Fruit fly (Drosophila melanogaster) whole organism, embryonic: ENCODE results near the gene prd.

Experiments
- Awh ChIP-seq: fragments of 200-800 bp; sonication (Bioruptor generic); IDR thresholded peaks from 2 replicates; pipeline ENCODE4, ENCODE4 v1.3.6; 2022; ENCODE audit warnings: missing biosample characterization, missing genetic modification characterization
- B-H1 ChIP-seq: fragments of 200-800 bp; sonication (Bioruptor generic); IDR thresholded peaks from 3 replicates; pipeline ENCODE4 v1.3.6; 2022; ENCODE audit warnings: missing biosample characterization, missing genetic modification characterization
- Blimp-1 ChIP-seq: fragments of 200-800 bp; sonication (Bioruptor generic); optimal IDR thresholded peaks from 3 replicates; lab custom pipeline; 2018; ENCODE audit warnings: missing biosample characterization, missing genetic modification characterization, mild to moderate bottlenecking, moderate library complexity, missing genetic modification reagents
- CG12071 ChIP-seq: fragments of 200-800 bp; sonication (Bioruptor generic); optimal IDR thresholded peaks from 3 replicates; lab custom pipeline; 2018; ENCODE audit warnings: missing biosample characterization, mild to moderate bottlenecking, missing genetic modification characterization
- CG1233 ChIP-seq: fragments of 200-800 bp; sonication (Bioruptor generic); optimal IDR thresholded peaks from 4 replicates; lab custom pipeline; 2018; ENCODE audit warnings: missing biosample characterization, mild to moderate bottlenecking, missing genetic modification characterization
- CG14710 ChIP-seq: fragments of 200-800 bp; sonication (Bioruptor generic); optimal IDR thresholded peaks from 3 replicates; lab custom pipeline; 2019; ENCODE audit warnings: missing biosample characterization, mild to moderate bottlenecking, missing genetic modification characterization, moderate library complexity
- CG15479 ChIP-seq: fragments of 200-800 bp; sonication (Bioruptor generic); optimal IDR thresholded peaks from 3 replicates; lab custom pipeline; 2019; ENCODE audit warnings: missing biosample characterization, mild to moderate bottlenecking, missing genetic modification characterization, moderate library complexity
- CG16815 ChIP-seq: fragments of 200-800 bp; sonication (Bioruptor generic); optimal IDR thresholded peaks from 3 replicates; lab custom pipeline; 2017; ENCODE audit warnings: missing biosample characterization, mild to moderate bottlenecking, missing genetic modification characterization
- CG17385 ChIP-seq: fragments of 200-800 bp; sonication (Bioruptor generic); optimal IDR thresholded peaks from 3 replicates; lab custom pipeline; 2018; ENCODE audit warnings: missing biosample characterization, mild to moderate bottlenecking, missing genetic modification characterization
- CG2129 ChIP-seq: fragments of 200-800 bp; sonication (Bioruptor generic); IDR thresholded peaks from 2 replicates; pipeline ENCODE4 v1.3.6; 2022; ENCODE audit warnings: missing biosample characterization, missing genetic modification characterization; ENCODE audit not compliant: partially characterized antibody
- CG2875 ChIP-seq: fragments of 200-800 bp; sonication (Bioruptor generic); optimal IDR thresholded peaks from 2 replicates; lab custom pipeline; 2017; ENCODE audit warnings: missing biosample characterization, mild to moderate bottlenecking, missing genetic modification characterization, missing genetic modification reagents
- CG32772 ChIP-seq: fragments of 200-800 bp; sonication (Bioruptor generic); IDR thresholded peaks from 2 replicates; pipeline ENCODE4 v1.3.6; 2022; ENCODE audit warnings: missing biosample characterization, missing genetic modification characterization
- CG34422 ChIP-seq: fragments of 200-800 bp; sonication (Bioruptor generic); IDR thresholded peaks from 3 replicates; pipeline ENCODE4 v1.3.6; 2022; ENCODE audit warnings: missing biosample characterization, missing genetic modification characterization
- CG6813 ChIP-seq: fragments of 200-800 bp; sonication (Bioruptor generic); optimal IDR thresholded peaks from 2 replicates; lab custom pipeline; 2017; ENCODE audit warnings: missing biosample characterization, missing genetic modification characterization, mild to moderate bottlenecking, moderate library complexity, missing genetic modification reagents
- CG9797 ChIP-seq: fragments of 200-800 bp; sonication (Bioruptor generic); optimal IDR thresholded peaks from 3 replicates; lab custom pipeline; 2018; ENCODE audit warnings: missing biosample characterization, mild to moderate bottlenecking, missing genetic modification characterization
- D19A ChIP-seq: fragments of 200-800 bp; optimal IDR thresholded peaks from 3 replicates; lab custom pipeline; 2019; ENCODE audit warnings: missing biosample characterization, mild to moderate bottlenecking, missing genetic modification characterization, moderate library complexity
- Dbx ChIP-seq: fragments of 200-800 bp; sonication (Bioruptor generic); IDR thresholded peaks from 3 replicates; pipeline ENCODE4 v1.3.6; 2022; ENCODE audit warnings: missing biosample characterization, missing genetic modification characterization
- E2f2 ChIP-seq: fragments of 200-800 bp; sonication (Bioruptor generic); IDR thresholded peaks from 2 replicates; pipeline ENCODE4 v1.3.6; 2022; ENCODE audit warnings: missing biosample characterization, missing genetic modification characterization
- Ets97D ChIP-seq: fragments of 200-800 bp; sonication (Bioruptor generic); optimal IDR thresholded peaks from 3 replicates; lab custom pipeline; 2016; ENCODE audit warnings: missing biosample characterization, missing genetic modification characterization
- HLHmδ ChIP-seq: fragments of 200-800 bp; sonication (Bioruptor generic); optimal IDR thresholded peaks from 2 replicates; lab custom pipeline; 2018; ENCODE audit warnings: missing biosample characterization, mild to moderate bottlenecking, missing genetic modification characterization, moderate library complexity
- Hmr ChIP-seq: fragments of 200-800 bp; sonication (Bioruptor generic); optimal IDR thresholded peaks from 3 replicates; lab custom pipeline; 2017; ENCODE audit warnings: mild to moderate bottlenecking, missing biosample characterization, missing genetic modification reagents, missing genetic modification characterization
- Kr ChIP-seq: fragments of 200-800 bp; sonication (Bioruptor generic); optimal IDR thresholded peaks from 2 replicates; lab custom pipeline; 2017; ENCODE audit warnings: missing biosample characterization, mild to moderate bottlenecking, missing genetic modification characterization
- Mad ChIP-seq: fragments of 200-800 bp; sonication (Bioruptor generic); optimal IDR thresholded peaks from 2 replicates; lab custom pipeline; 2016; ENCODE audit warnings: missing biosample characterization, missing genetic modification characterization
- Meics ChIP-seq: fragments of 200-800 bp; sonication (Bioruptor generic); optimal IDR thresholded peaks from 2 replicates; lab custom pipeline; 2017; ENCODE audit warnings: missing biosample characterization, mild to moderate bottlenecking, missing genetic modification characterization
- NFAT ChIP-seq: fragments of 200-800 bp; sonication (Bioruptor generic); IDR thresholded peaks from 2 replicates; pipeline ENCODE4 v1.3.6; 2022; ENCODE audit warnings: missing biosample characterization, missing genetic modification characterization
- Ptx1 ChIP-seq: fragments of 200-800 bp; sonication (Bioruptor generic); IDR thresholded peaks from 2 replicates; pipeline ENCODE4 v1.3.6; 2022; ENCODE audit warnings: missing biosample characterization, missing genetic modification characterization
- Rfx ChIP-seq: fragments of 200-800 bp; sonication (Bioruptor generic); IDR thresholded peaks from 2 replicates; pipeline ENCODE4 v1.3.6; 2022; ENCODE audit warnings: missing biosample characterization, missing genetic modification characterization
- Trl ChIP-seq, 3 experiments: fragments of >200 bp in 2 of 3; fragments of 200-800 bp in 1 of 3; sonication (Bioruptor generic) in 1 of 3; optimal IDR thresholded peaks; 2 replicates in 1 of 3; 3 replicates in 2 of 3; lab custom pipeline; 2016 to 2017; ENCODE audit warnings: missing biosample characterization in 1 of 3, missing genetic modification characterization in 1 of 3
- Xbp1 ChIP-seq: fragments of 200-800 bp; sonication (Bioruptor generic); optimal IDR thresholded peaks from 3 replicates; lab custom pipeline; 2016; ENCODE audit warnings: missing biosample characterization, mild to moderate bottlenecking, missing genetic modification characterization
- ara ChIP-seq: fragments of 200-800 bp; sonication (Bioruptor generic); IDR thresholded peaks from 2 replicates; pipeline ENCODE4 v1.3.6; 2022; ENCODE audit warnings: missing biosample characterization, missing genetic modification characterization
- ash1 ChIP-seq: fragments of 200-800 bp; sonication (Bioruptor generic); optimal IDR thresholded peaks from 2 replicates; lab custom pipeline; 2018; ENCODE audit warnings: missing biosample characterization, mild to moderate bottlenecking, missing genetic modification characterization
- bab2 ChIP-seq: fragments of 200-800 bp; sonication (Bioruptor generic); optimal IDR thresholded peaks from 2 replicates; lab custom pipeline; 2016; ENCODE audit warnings: missing biosample characterization, missing genetic modification characterization
- bbx ChIP-seq: fragments of 200-800 bp; sonication (Bioruptor generic); IDR thresholded peaks from 2 replicates; pipeline ENCODE4 v1.3.6; 2022; ENCODE audit warnings: missing biosample characterization, missing genetic modification characterization; ENCODE audit not compliant: partially characterized antibody
- cg ChIP-seq: fragments of 200-800 bp; sonication (Bioruptor generic); optimal IDR thresholded peaks from 3 replicates; lab custom pipeline; 2019; ENCODE audit warnings: missing biosample characterization, mild to moderate bottlenecking, missing genetic modification characterization, moderate library complexity
- ci ChIP-seq: fragments of 200-800 bp; sonication (Bioruptor generic); IDR thresholded peaks from 3 replicates; pipeline ENCODE4 v1.3.6; 2022; ENCODE audit warnings: missing biosample characterization, missing genetic modification characterization
- crol ChIP-seq: fragments of 200-800 bp; sonication (Bioruptor generic); IDR thresholded peaks from 2 replicates; pipeline ENCODE4 v1.3.6; 2022; ENCODE audit warnings: missing biosample characterization, missing genetic modification characterization
- dysf ChIP-seq: fragments of 200-800 bp; sonication (Bioruptor generic); IDR thresholded peaks from 3 replicates; pipeline ENCODE4 v1.3.6; 2022; ENCODE audit warnings: missing biosample characterization, missing genetic modification characterization
- fd64A ChIP-seq: fragments of 200-800 bp; sonication (Bioruptor generic); optimal IDR thresholded peaks from 3 replicates; lab custom pipeline; 2018; ENCODE audit warnings: missing biosample characterization, mild to moderate bottlenecking, missing genetic modification characterization
- lab ChIP-seq: fragments of 200-800 bp; sonication (Bioruptor generic); optimal IDR thresholded peaks from 3 replicates; lab custom pipeline; 2017; ENCODE audit warnings: missing biosample characterization, missing genetic modification characterization, mild to moderate bottlenecking, moderate library complexity, missing genetic modification reagents
- mirr ChIP-seq: fragments of 200-800 bp; sonication (Bioruptor generic); optimal IDR thresholded peaks from 3 replicates; lab custom pipeline; 2018; ENCODE audit warnings: missing biosample characterization, mild to moderate bottlenecking, missing genetic modification characterization
- nerfin-1 ChIP-seq: fragments of 200-800 bp; sonication (Bioruptor generic); optimal IDR thresholded peaks from 3 replicates; lab custom pipeline; 2019; ENCODE audit warnings: missing biosample characterization, mild to moderate bottlenecking, missing genetic modification characterization, moderate library complexity
- nom ChIP-seq: fragments of 200-800 bp; sonication (Bioruptor generic); optimal IDR thresholded peaks from 2 replicates; lab custom pipeline; 2017; ENCODE audit warnings: missing biosample characterization, missing genetic modification characterization, mild to moderate bottlenecking, moderate library complexity, missing genetic modification reagents
- phol ChIP-seq: fragments of 200-800 bp; sonication (Bioruptor generic); optimal IDR thresholded peaks from 3 replicates; lab custom pipeline; 2018; ENCODE audit warnings: missing biosample characterization, mild to moderate bottlenecking, missing genetic modification characterization, moderate library complexity
- sens ChIP-seq: fragments of 200-800 bp; sonication (Bioruptor generic); peaks from one replicate; lab custom pipeline; 2016; ENCODE audit warnings: missing biosample characterization, missing genetic modification characterization
- shn ChIP-seq: fragments of 200-800 bp; sonication (Bioruptor generic); optimal IDR thresholded peaks from 3 replicates; lab custom pipeline; 2016; ENCODE audit warnings: missing biosample characterization, missing genetic modification characterization
- so ChIP-seq: fragments of 200-800 bp; sonication (Bioruptor generic); IDR thresholded peaks from 3 replicates; pipeline ENCODE4 v1.3.6; 2022; ENCODE audit warnings: missing biosample characterization, missing genetic modification characterization
- sr ChIP-seq: fragments of 200-800 bp; sonication (Bioruptor generic); IDR thresholded peaks from 3 replicates; pipeline ENCODE4 v1.3.6; 2022; ENCODE audit warnings: missing biosample characterization, missing genetic modification characterization
- zen ChIP-seq: fragments of 200-800 bp; sonication (Bioruptor generic); optimal IDR thresholded peaks from 3 replicates; lab custom pipeline; 2018; ENCODE audit warnings: missing biosample characterization, mild to moderate bottlenecking, missing genetic modification characterization, moderate library complexity

The prd gene

dm6 chr2L:12075850-12076249 lies 9.8 kb downstream of the prd start, which contains the start of gene CG14947 (continued):
- TF ChIP-seq CG6813 (peak; percentile 30), CG14710 (no peak), Rfx (GFP tag; lab: Robert Waterston, UW) (no peak), Blimp-1 (GFP tag; lab: Kevin White, UChicago) (peak; percentile 42), Ptx1 (GFP tag; lab: Robert Waterston, UW) (0 out of 2 replicates have a peak, but pooled peaks have one; percentile 18), CG1233 (GFP tag; lab: Kevin White, UChicago) (peak; percentile 42), mirr (no peak), Xbp1 (GFP tag; lab: Kevin White, UChicago) (peak; percentile 13), Dbx (GFP tag; lab: Robert Waterston, UW) (no peak), Ets97D (peak; percentile 76), zen (tag; lab: Kevin White, UChicago) (peak; percentile 30), NFAT (0 out of 2 replicates have a peak, but pooled peaks have one; percentile 13), so (GFP tag; lab: Robert Waterston, UW) (no peak), D19A (tag; lab: Kevin White, UChicago) (peak; percentile 88), E2f2 (no peak), bab2 (GFP tag; lab: Kevin White, UChicago) (no peak), phol (tag; lab: Kevin White, UChicago) (peak; percentile 9), CG32772 (0 out of 2 replicates have a peak, but pooled peaks have one; percentile 17), Awh (GFP tag; lab: Robert Waterston, UW) (0 out of 2 replicates have a peak, but pooled peaks have one; percentile 28), CG34422 (GFP tag; lab: Robert Waterston, UW) (no peak), HLHmδ (GFP tag; lab: Kevin White, UChicago) (peak; percentile 59), nerfin-1 (tag; lab: Kevin White, UChicago) (peak; percentile 17), sr (GFP tag; lab: Robert Waterston, UW) (no peak), CG16815 (no peak), crol (peak; percentile 18; the same call in 1 of the 2 replicates), lab (GFP tag; lab: Kevin White, UChicago) (peak; percentile 11), dysf (GFP tag; lab: Robert Waterston, UW) (no peak)

dm6 chr2L:12066617-12067251 lies 18.9 kb downstream of the prd start, which contains the start of gene firl:
firl (minus strand) TSS chr2L:12066775.
- TF ChIP-seq CG15479 (GFP tag; lab: Kevin White, UChicago) (no peak), CG2875 (GFP tag; lab: Kevin White, UChicago) (no peak), shn (GFP tag; lab: Kevin White, UChicago) (no peak), ci (GFP tag; lab: Robert Waterston, UW) (no peak), CG17385 (GFP tag; lab: Kevin White, UChicago) (no peak), Meics (GFP tag; lab: Kevin White, UChicago) (no peak), Trl (optimal IDR thresholded peaks at IDR 0.05; lab: Kevin White, UChicago) (peak in 1 of 2 experiments; percentile 11), Trl (GFP tag; optimal IDR thresholded peaks at IDR 0.05; lab: Kevin White, UChicago) (no peak), Mad (GFP tag; lab: Kevin White, UChicago) (no peak), bbx (GFP tag; lab: Robert Waterston, UW) (no peak), CG14710 (no peak), sens (GFP tag; lab: Kevin White, UChicago) (no peak), Blimp-1 (GFP tag; lab: Kevin White, UChicago) (peak; percentile 53), Hmr (GFP tag; lab: Kevin White, UChicago) (no peak), cg (no peak), ara (no peak), ash1 (GFP tag; lab: Kevin White, UChicago) (no peak), CG12071 (no peak), Kr (GFP tag; lab: Kevin White, UChicago) (no peak), CG9797 (GFP tag; lab: Kevin White, UChicago) (no peak), nom (GFP tag; lab: Kevin White, UChicago) (peak; percentile 55), B-H1 (GFP tag; lab: Robert Waterston, UW) (no peak), CG2129 (no peak), fd64A (GFP tag; lab: Kevin White, UChicago) (no peak)
